Fruit fly (Drosophila melanogaster): ENCODE results near the gene dgt6.

Gene dgt6

DNA sequence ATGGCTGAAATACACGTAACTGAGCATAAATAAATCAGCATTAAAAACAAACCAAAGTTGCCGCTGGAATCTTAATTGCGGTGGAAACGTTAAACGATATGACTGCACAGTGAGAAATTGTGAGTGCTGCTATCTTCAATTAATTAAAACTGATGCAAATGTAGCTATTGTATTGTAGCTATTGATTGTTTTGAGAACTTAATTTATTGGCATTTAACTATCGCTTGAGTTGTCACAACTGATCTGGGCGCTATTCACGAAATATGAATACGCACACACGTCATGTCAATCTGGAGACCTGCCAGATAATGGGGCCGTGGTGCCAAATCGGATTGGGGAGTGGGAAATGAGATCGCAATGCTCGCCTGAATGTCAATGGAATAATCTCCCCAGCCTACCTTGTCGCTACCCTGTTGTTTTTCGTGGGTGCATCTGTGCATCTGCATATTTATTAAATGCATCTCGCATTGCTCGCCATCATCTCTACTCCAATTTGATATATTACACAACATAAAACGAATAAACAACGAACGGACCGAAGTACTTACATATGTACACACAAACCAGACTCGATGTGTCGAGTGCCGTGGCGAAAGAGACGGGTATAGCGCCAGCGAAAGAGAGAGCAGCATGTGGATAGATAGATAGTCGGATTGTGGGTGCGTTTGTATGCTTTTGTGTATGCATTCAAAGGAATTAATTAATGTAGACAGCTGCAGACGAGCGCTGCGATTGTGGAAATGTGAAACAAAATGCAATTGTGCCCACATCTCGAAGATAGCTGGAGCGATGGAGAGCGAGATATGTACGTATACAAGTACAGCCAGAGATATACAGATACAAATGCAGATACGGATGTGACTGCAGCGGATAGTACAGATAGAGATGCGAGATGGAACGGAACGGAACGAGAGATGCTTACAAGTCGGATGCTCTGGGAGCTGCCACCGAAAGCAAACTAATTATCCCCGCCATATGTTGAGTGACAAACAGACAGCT lies 47.0 kb downstream of the dgt6 start (continued):
- TF ChIP-seq vri (GFP tag; optimal IDR thresholded peaks at IDR 0.05) (peak; percentile 4), Ets96B (tag; optimal IDR thresholded peaks at IDR 0.05) (peak; percentile 51), CG6808 (GFP tag; optimal IDR thresholded peaks at IDR 0.05) (peak; percentile 33), Ets21C (GFP tag; optimal IDR thresholded peaks at IDR 0.05) (no peak), CG34406 (GFP tag; optimal IDR thresholded peaks at IDR 0.05) (no peak), Smox (GFP tag; optimal IDR thresholded peaks at IDR 0.05) (peak; percentile 50), CG11902 (GFP tag; optimal IDR thresholded peaks at IDR 0.05) (no peak), Hr38 (GFP tag; optimal IDR thresholded peaks at IDR 0.05) (no peak), spab (GFP tag; optimal IDR thresholded peaks at IDR 0.05) (peak; percentile 31), Lpt (GFP tag; optimal IDR thresholded peaks at IDR 0.05) (peak; percentile 9), ss (GFP tag; optimal IDR thresholded peaks at IDR 0.05) (peak in 1 of 2 experiments; percentile 7), CG6854 (GFP tag; optimal IDR thresholded peaks at IDR 0.05) (no peak), Sox102F (GFP tag; optimal IDR thresholded peaks at IDR 0.05) (peak; percentile 8), fkh (GFP tag; optimal IDR thresholded peaks at IDR 0.05) (peak; percentile 88)

dm6 chr3R:29082511-29083296 lies 48.1 kb downstream of the dgt6 start:
- TF ChIP-seq CG6276 (GFP tag; optimal IDR thresholded peaks at IDR 0.05) (no peak), Sox14 (GFP tag; optimal IDR thresholded peaks at IDR 0.05) (peak; percentile 2), svp (GFP tag) (peak; percentile 55), topi (GFP tag; optimal IDR thresholded peaks at IDR 0.05) (no peak), Eip78C (GFP tag) (peak; percentile 57), CG32006 (GFP tag; optimal IDR thresholded peaks at IDR 0.05) (peak; percentile 7), Ets96B (tag; optimal IDR thresholded peaks at IDR 0.05) (peak; percentile 9), fkh (GFP tag; optimal IDR thresholded peaks at IDR 0.05) (peak; percentile 30)

dm6 chr3R:29082034-29082433 lies 48.7 kb downstream of the dgt6 start:
- TF ChIP-seq Sox14 (GFP tag; optimal IDR thresholded peaks at IDR 0.05) (no peak), CG6163 (GFP tag; IDR thresholded peaks at IDR 0.05) (0 out of 3 replicates have a peak, but pooled peaks have one; percentile 7), eg (GFP tag; IDR thresholded peaks at IDR 0.05) (0 out of 3 replicates have a peak, but pooled peaks have one; percentile 7)

Measured in whole organism, prepupa.